Fruit fly (Drosophila melanogaster) Kc167 (cell line): Measurements from ENCODE around the gene CG9331.

Experiments
- Myc ChIP-seq: fragments of >200 bp; optimal IDR thresholded peaks from 2 replicates; lab custom pipeline; 2017; ENCODE audit warnings: missing external identifiers
- h ChIP-seq: fragments of >200 bp; optimal IDR thresholded peaks from 3 replicates; lab custom pipeline; 2018; ENCODE audit warnings: missing external identifiers
- insv ChIP-seq: fragments of >200 bp; optimal IDR thresholded peaks from 3 replicates; lab custom pipeline; 2018; ENCODE audit warnings: missing external identifiers
- ttk ChIP-seq: sonication (Bioruptor generic); optimal IDR thresholded peaks from 2 replicates; lab custom pipeline; 2017; ENCODE audit warnings: missing external identifiers

DNA sequence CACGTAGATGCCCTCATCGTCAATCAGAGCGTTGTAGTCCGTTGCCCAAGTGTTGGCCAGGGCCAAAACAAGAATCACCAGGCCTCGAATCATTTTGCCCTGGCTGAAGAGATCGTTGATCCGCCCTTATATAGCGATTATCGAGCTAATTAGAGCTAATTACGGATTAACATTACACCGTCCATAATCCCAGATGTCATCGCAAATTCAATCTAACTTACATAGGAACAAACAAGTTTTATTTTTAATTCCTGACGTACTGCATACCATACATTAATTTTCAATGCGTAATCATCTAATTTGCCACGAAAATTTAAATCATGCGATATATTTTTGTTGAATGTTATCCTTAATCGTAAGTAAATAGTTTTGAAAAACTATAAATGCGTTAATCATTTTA lies 5.5 kb upstream of the CG9331 start, which contains the start of gene CheB38b:
- TF ChIP-seq ttk (lab: Kevin White, UChicago) (no peak), h (lab: Kevin White, UChicago) (no peak), Myc (lab: Kevin White, UChicago) (no peak), insv (lab: Kevin White, UChicago) (no peak)
